Fruit fly (Drosophila melanogaster) whole organism, pupa: ENCODE results near the gene CG16704.

Experiments used
- CG12605 ChIP-seq: fragments of 200-800 bp; sonication (Bioruptor generic); IDR thresholded peaks from 2 replicates; pipeline ENCODE4 v1.3.6; 2022; ENCODE audit warnings: missing biosample characterization, missing genetic modification characterization
- CG17806 ChIP-seq: fragments of 200-800 bp; sonication (Bioruptor generic); optimal IDR thresholded peaks from 2 replicates; lab custom pipeline; 2018; ENCODE audit warnings: missing biosample characterization, mild to moderate bottlenecking, missing genetic modification characterization, moderate library complexity
- EcR ChIP-seq: fragments of 200-800 bp; sonication (Bioruptor generic); optimal IDR thresholded peaks from 3 replicates; lab custom pipeline; 2019; ENCODE audit warnings: missing biosample characterization, missing genetic modification characterization, mild to moderate bottlenecking, moderate library complexity, missing genetic modification reagents
- rn ChIP-seq: fragments of 200-800 bp; sonication (Bioruptor generic); IDR thresholded peaks from 2 replicates; pipeline ENCODE4 v1.3.6; 2022; ENCODE audit warnings: missing biosample characterization, missing genetic modification characterization

dm6 chr2L:3697772-3698171, 5.4 kb upstream of the CG16704 start, which contains the start of gene CG3604:
- TF ChIP-seq CG12605 (GFP tag; lab: Robert Waterston, UW) (no peak), CG17806 (no peak), rn (GFP tag; lab: Robert Waterston, UW) (no peak), EcR (GFP tag; lab: Kevin White, UChicago) (no peak)
